Worm (Caenorhabditis elegans) whole organism, late embryonic: ENCODE measurements around the gene mpk-2.
"Not testable (repeated sequence)": the region's sequence is repeated elsewhere in the genome, so short reads cannot be mapped to it uniquely, and the experiment has no call there.

ENCODE experiments used
- C08G9.2 ChIP-seq: sonication (generic microtip); optimal IDR thresholded peaks from 2 replicates; lab custom pipeline; 2016; ENCODE audit warnings: mild to moderate bottlenecking, missing genetic modification characterization, moderate library complexity, missing compliant biosample characterization
- C38D4.7 ChIP-seq: fragments of 200-800 bp; sonication (Bioruptor generic); optimal IDR thresholded peaks from 2 replicates; lab custom pipeline; 2018; ENCODE audit warnings: mild to moderate bottlenecking, missing genetic modification characterization, moderate library complexity, missing compliant biosample characterization
- F13H6.1 ChIP-seq: sonication (generic microtip); optimal IDR thresholded peaks from 2 replicates; lab custom pipeline; 2016; ENCODE audit warnings: missing genetic modification characterization, missing compliant biosample characterization
- K09A11.1 ChIP-seq: sonication (generic microtip); optimal IDR thresholded peaks from 2 replicates; lab custom pipeline; 2017; ENCODE audit warnings: antibody characterized with exemption, mild to moderate bottlenecking, missing genetic modification characterization, missing compliant biosample characterization; ENCODE audit not compliant: insufficient read depth
- Y22D7AL.16 ChIP-seq: sonication (generic microtip); optimal IDR thresholded peaks from 2 replicates; lab custom pipeline; 2016; ENCODE audit warnings: missing genetic modification characterization, missing compliant biosample characterization
- ama-1 ChIP-seq: fragments of 150-350 bp; optimal IDR thresholded peaks from 2 replicates; lab custom pipeline; 2014
- ceh-31 ChIP-seq: sonication (generic microtip); optimal IDR thresholded peaks from 2 replicates; lab custom pipeline; 2016; ENCODE audit warnings: missing genetic modification characterization, missing compliant biosample characterization
- ceh-6 ChIP-seq: fragments of 200-800 bp; sonication (Bioruptor generic); optimal IDR thresholded peaks from 2 replicates; lab custom pipeline; 2018; ENCODE audit warnings: mild to moderate bottlenecking, missing genetic modification characterization, missing compliant biosample characterization
- ceh-9 ChIP-seq: sonication (generic microtip); optimal IDR thresholded peaks from 2 replicates; lab custom pipeline; 2016; ENCODE audit warnings: mild to moderate bottlenecking, missing genetic modification characterization, inconsistent platforms, missing compliant biosample characterization
- che-1 ChIP-seq: sonication (generic microtip); optimal IDR thresholded peaks from 2 replicates; lab custom pipeline; 2016; ENCODE audit warnings: mild to moderate bottlenecking, missing genetic modification characterization, missing compliant biosample characterization
- dve-1 ChIP-seq: sonication (generic microtip); optimal IDR thresholded peaks from 2 replicates; lab custom pipeline; 2017; ENCODE audit warnings: antibody characterized with exemption, mild to moderate bottlenecking, missing genetic modification characterization, missing compliant biosample characterization
- elt-2 ChIP-seq: sonication (generic microtip); optimal IDR thresholded peaks from 2 replicates; lab custom pipeline; 2016; ENCODE audit warnings: missing genetic modification reagents, missing genetic modification characterization, missing compliant biosample characterization
- eyg-1 ChIP-seq: sonication (generic microtip); optimal IDR thresholded peaks from 2 replicates; lab custom pipeline; 2016; ENCODE audit warnings: missing genotype, missing genetic modification characterization, missing compliant biosample characterization
- fkh-10 ChIP-seq: fragments of 150-350 bp; optimal IDR thresholded peaks from 2 replicates; lab custom pipeline; 2014; ENCODE audit warnings: missing biosample characterization, missing genetic modification reagents, missing genetic modification characterization
- fkh-6 ChIP-seq: sonication (generic microtip); optimal IDR thresholded peaks from 2 replicates; lab custom pipeline; 2016; ENCODE audit warnings: missing genetic modification characterization, missing compliant biosample characterization
- gmeb-2 ChIP-seq: sonication (generic microtip); optimal IDR thresholded peaks from 2 replicates; lab custom pipeline; 2016; ENCODE audit warnings: missing genetic modification characterization, inconsistent platforms, missing compliant biosample characterization
- hlh-30 ChIP-seq: sonication (generic microtip); optimal IDR thresholded peaks from 2 replicates; lab custom pipeline; 2017; ENCODE audit warnings: antibody characterized with exemption, missing genetic modification characterization, missing compliant biosample characterization; ENCODE audit not compliant: insufficient read depth
- hlh-6 ChIP-seq: sonication (generic microtip); optimal IDR thresholded peaks from 2 replicates; lab custom pipeline; 2016; ENCODE audit warnings: missing genotype, missing genetic modification characterization, missing compliant biosample characterization
- hlh-8 ChIP-seq: sonication (generic microtip); optimal IDR thresholded peaks from 2 replicates; lab custom pipeline; 2016; ENCODE audit warnings: missing genotype, missing genetic modification characterization, missing compliant biosample characterization
- lim-6 ChIP-seq: sonication (generic microtip); optimal IDR thresholded peaks from 2 replicates; lab custom pipeline; 2016; ENCODE audit warnings: missing genetic modification characterization, missing compliant biosample characterization
- madf-2 ChIP-seq: sonication (generic microtip); optimal IDR thresholded peaks from 2 replicates; lab custom pipeline; 2017; ENCODE audit warnings: missing genetic modification characterization, missing compliant biosample characterization
- nfya-1 ChIP-seq: sonication (generic microtip); optimal IDR thresholded peaks from 2 replicates; lab custom pipeline; 2017; ENCODE audit warnings: missing genetic modification characterization, mild to moderate bottlenecking, missing compliant biosample characterization, antibody characterized with exemption, moderate library complexity
- nhr-232 ChIP-seq: sonication (generic microtip); optimal IDR thresholded peaks from 2 replicates; lab custom pipeline; 2016; ENCODE audit warnings: missing genetic modification characterization, missing compliant biosample characterization
- npax-4 ChIP-seq: sonication (generic microtip); optimal IDR thresholded peaks from 2 replicates; lab custom pipeline; 2016; ENCODE audit warnings: missing genetic modification characterization, missing compliant biosample characterization
- pag-3 ChIP-seq: sonication (generic microtip); optimal IDR thresholded peaks from 2 replicates; lab custom pipeline; 2016; ENCODE audit warnings: missing compliant biosample characterization, missing genetic modification characterization, borderline replicate concordance
- pat-9 ChIP-seq: fragments of 200-800 bp; sonication (Bioruptor generic); optimal IDR thresholded peaks from 2 replicates; lab custom pipeline; 2018; ENCODE audit warnings: mild to moderate bottlenecking, missing genetic modification characterization, moderate library complexity, missing compliant biosample characterization
- pax-1 ChIP-seq: fragments of 150-350 bp; optimal IDR thresholded peaks from 2 replicates; lab custom pipeline; 2014; ENCODE audit warnings: missing biosample characterization, missing genetic modification characterization
- pha-2 ChIP-seq: sonication (generic microtip); optimal IDR thresholded peaks from 2 replicates; lab custom pipeline; 2017; ENCODE audit warnings: mild to moderate bottlenecking, missing genetic modification characterization, missing compliant biosample characterization
- pha-4 ChIP-seq: fragments of 150-350 bp; optimal IDR thresholded peaks from 2 replicates; lab custom pipeline; 2018; ENCODE audit warnings: missing biosample characterization, missing genetic modification reagents, missing genetic modification characterization
- ref-2 ChIP-seq: sonication (generic microtip); optimal IDR thresholded peaks from 2 replicates; lab custom pipeline; 2016; ENCODE audit warnings: missing genetic modification characterization, missing compliant biosample characterization
- rnt-1 ChIP-seq: sonication (generic microtip); optimal IDR thresholded peaks from 2 replicates; lab custom pipeline; 2016; ENCODE audit warnings: missing genetic modification characterization, missing compliant biosample characterization
- sox-2 ChIP-seq: fragments of 200-800 bp; sonication (Bioruptor generic); IDR thresholded peaks from 2 replicates; pipeline ENCODE4 v1.3.6; 2022; ENCODE audit warnings: missing genetic modification reagents, missing genetic modification characterization, missing compliant biosample characterization
- sox-4 ChIP-seq: sonication (generic microtip); optimal IDR thresholded peaks from 2 replicates; lab custom pipeline; 2017; ENCODE audit warnings: mild to moderate bottlenecking, missing genetic modification characterization, inconsistent platforms, missing compliant biosample characterization
- syd-9 ChIP-seq: sonication (generic microtip); optimal IDR thresholded peaks from 2 replicates; lab custom pipeline; 2016; ENCODE audit warnings: mild to moderate bottlenecking, missing genetic modification characterization, moderate library complexity, missing compliant biosample characterization
- tbx-7 ChIP-seq: sonication (generic microtip); optimal IDR thresholded peaks from 2 replicates; lab custom pipeline; 2016; ENCODE audit warnings: missing genotype, missing genetic modification characterization, missing compliant biosample characterization
- ttx-3 ChIP-seq: sonication (generic microtip); optimal IDR thresholded peaks from 2 replicates; lab custom pipeline; 2016; ENCODE audit warnings: missing genetic modification reagents, missing genetic modification characterization, missing compliant biosample characterization
- unc-42 ChIP-seq: sonication (generic microtip); optimal IDR thresholded peaks from 2 replicates; lab custom pipeline; 2016; ENCODE audit warnings: missing genotype, missing genetic modification characterization, missing compliant biosample characterization
- unc-55 ChIP-seq: sonication (generic microtip); optimal IDR thresholded peaks from 2 replicates; lab custom pipeline; 2017; ENCODE audit warnings: missing biosample characterization, missing genetic modification reagents, missing genetic modification characterization
- unc-86 ChIP-seq: sonication (generic microtip); optimal IDR thresholded peaks from 2 replicates; lab custom pipeline; 2016; ENCODE audit warnings: missing genetic modification characterization, missing compliant biosample characterization

mpk-2 gene

ce11 chrII:5105020-5105419 is 1.1 kb downstream of the mpk-2 start (continued):
- TF ChIP-seq K09A11.1 (peak; percentile 90), pha-4 (tag; lab: Kevin White, UChicago) (no peak), tbx-7 (tag; lab: Kevin White, UChicago) (peak; percentile 75), C38D4.7 (GFP tag; lab: Kevin White, UChicago) (peak; percentile 96), ama-1 (no peak), npax-4 (peak; percentile 92), pat-9 (tag; lab: Kevin White, UChicago) (peak; percentile 98), hlh-8 (tag; lab: Kevin White, UChicago) (peak; percentile 95), unc-86 (tag; lab: Kevin White, UChicago) (peak; percentile 92), nhr-232 (tag; lab: Kevin White, UChicago) (peak; percentile 97), C08G9.2 (tag; lab: Kevin White, UChicago) (peak; percentile 88), unc-55 (no peak), ceh-9 (peak; percentile 91), pax-1 (tag; lab: Kevin White, UChicago) (no peak), fkh-6 (tag; lab: Kevin White, UChicago) (peak; percentile 95), sox-4 (tag; lab: Kevin White, UChicago) (peak; percentile 98), unc-42 (peak; percentile 66), fkh-10 (GFP tag; lab: Kevin White, UChicago) (peak; percentile 79), eyg-1 (tag; lab: Kevin White, UChicago) (peak; percentile 88), syd-9 (tag; lab: Kevin White, UChicago) (peak; percentile 96), ref-2 (peak; percentile 93)

- TF ChIP-seq hlh-6 (no peak), K09A11.1 (no peak), hlh-8 (tag; lab: Kevin White, UChicago) (no peak), ceh-9 (no peak), hlh-30 (tag; lab: Kevin White, UChicago) (no peak), gmeb-2 (tag; lab: Kevin White, UChicago) (no peak), madf-2 (no peak), ttx-3 (no peak), pha-2 (tag; lab: Kevin White, UChicago) (no peak), syd-9 (tag; lab: Kevin White, UChicago) (no peak), rnt-1 (tag; lab: Kevin White, UChicago) (no peak), F13H6.1 (no peak), ama-1 (no peak), unc-55 (no peak)
Measured at ce11 chrII:5109693-5110092, 5.8 kb downstream of the mpk-2 start, which contains the start of gene F09C12.2. TSS of gene F09C12.2 (plus strand) at chrII:5110012.

ce11 chrII:5112082-5112481 is 8.2 kb downstream of the mpk-2 start, which contains the start of gene F09C12.8:
TSS of gene F09C12.8 (plus strand) at chrII:5112382.
- no peak for TF ChIP-seq tbx-7 (tag; lab: Kevin White, UChicago)
- TF ChIP-seq che-1 (tag; lab: Kevin White, UChicago): no peak
- no peak for TF ChIP-seq ceh-9
- no peak for TF ChIP-seq elt-2
- TF ChIP-seq lim-6 (tag; lab: Kevin White, UChicago): no peak
- TF ChIP-seq pag-3 (tag; lab: Kevin White, UChicago): no peak
- TF ChIP-seq pha-2 (tag; lab: Kevin White, UChicago): no peak
- no peak for TF ChIP-seq nfya-1
- TF ChIP-seq dve-1 (tag; lab: Kevin White, UChicago): no peak
- no peak for TF ChIP-seq K09A11.1
- no peak for TF ChIP-seq sox-2 (GFP tag; lab: Robert Waterston, UW)
- no peak for TF ChIP-seq ceh-31
- no peak for TF ChIP-seq Y22D7AL.16 (tag; lab: Kevin White, UChicago)
- TF ChIP-seq hlh-30 (tag; lab: Kevin White, UChicago): no peak

- TF ChIP-seq hlh-6; ceh-6 (GFP tag; lab: Kevin White, UChicago); C08G9.2 (tag; lab: Kevin White, UChicago): not testable (repeated sequence)
Measured at ce11 chrII:5115235-5115634, 11.3 kb downstream of the mpk-2 start, which contains the start of gene msp-74. TSS of gene msp-74 (minus strand) at chrII:5115335.
